Worm (Caenorhabditis elegans): ENCODE results near the gene fbxa-60.

fbxa-60 gene

ce11 chrIII:895525-895924 is 50.6 kb downstream of the fbxa-60 start, which contains the start of the genes ztf-18 and F23H11.2 (continued):
- no peak for TF ChIP-seq nhr-76 (tag; optimal IDR thresholded peaks at IDR 0.05)
- no peak for TF ChIP-seq nhr-28 (tag; optimal IDR thresholded peaks at IDR 0.05)
- no peak for TF ChIP-seq mep-1 (tag; optimal IDR thresholded peaks at IDR 0.05)
- no peak for TF ChIP-seq pax-3 (tag; optimal IDR thresholded peaks at IDR 0.05)
- TF ChIP-seq zip-4 (GFP tag; optimal IDR thresholded peaks at IDR 0.05) = no peak
- no peak for TF ChIP-seq elt-2 (tag; optimal IDR thresholded peaks at IDR 0.05)
- no peak for TF ChIP-seq hlh-17 (GFP tag; optimal IDR thresholded peaks at IDR 0.05; ENCODE audit: borderline replicate concordance)
- no peak for TF ChIP-seq ceh-90 (tag; optimal IDR thresholded peaks at IDR 0.05)
- no peak for TF ChIP-seq nhr-71 (tag; optimal IDR thresholded peaks at IDR 0.05)
- no peak for TF ChIP-seq ceh-82 (tag; optimal IDR thresholded peaks at IDR 0.05)
- no peak for TF ChIP-seq ceh-63 (GFP tag; optimal IDR thresholded peaks at IDR 0.05)
- no peak for TF ChIP-seq nhr-90 (tag; optimal IDR thresholded peaks at IDR 0.05; ENCODE audit: poor library complexity)
- no peak for TF ChIP-seq lin-39 (tag; optimal IDR thresholded peaks at IDR 0.05)

Data from whole organism, L1 larva.